Fruit fly (Drosophila melanogaster): Measurements from ENCODE around the gene CG8006.

DNA sequence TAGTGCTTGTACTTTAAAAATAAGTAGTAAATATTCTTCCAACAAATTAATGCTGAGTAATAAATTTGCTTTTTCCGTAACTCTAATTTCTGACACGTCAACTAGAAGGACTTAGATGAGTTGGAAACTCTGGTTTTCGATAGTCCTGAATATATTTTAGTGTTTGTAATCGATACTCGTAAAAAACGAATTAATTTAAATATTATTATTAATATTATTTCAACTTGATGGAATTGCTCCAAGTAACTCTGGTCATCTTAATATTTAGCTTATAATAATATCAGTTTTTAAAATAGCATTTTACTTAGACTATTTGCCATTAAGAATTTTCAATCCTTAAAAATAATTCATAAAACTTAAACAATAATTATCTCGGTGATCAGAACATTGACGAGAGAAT, 28.8 kb downstream of the CG8006 start, which contains the start of gene CG7213:
- no peak for TF ChIP-seq Snoo (tag; optimal IDR thresholded peaks at IDR 0.05)
- TF ChIP-seq Pif1B (GFP tag; optimal IDR thresholded peaks at IDR 0.05) = no peak
- TF ChIP-seq Ets98B (GFP tag; IDR thresholded peaks at IDR 0.05) = no peak
- no peak for TF ChIP-seq CG34367 (tag; optimal IDR thresholded peaks at IDR 0.05)
- TF ChIP-seq CG15710 (tag; optimal IDR thresholded peaks at IDR 0.05) = no peak
- no peak for TF ChIP-seq CG8159 (tag; optimal IDR thresholded peaks at IDR 0.05)
- TF ChIP-seq gl (tag; optimal IDR thresholded peaks at IDR 0.05) = no peak
- TF ChIP-seq EcR (GFP tag; optimal IDR thresholded peaks at IDR 0.05) = no peak
- TF ChIP-seq Pif1A (GFP tag; optimal IDR thresholded peaks at IDR 0.05) = no peak
- TF ChIP-seq CG12605 (GFP tag; IDR thresholded peaks at IDR 0.05) = no peak

Measured in whole organism, pupa.